Worm (Caenorhabditis elegans): ENCODE measurements around the gene ced-8.

ce11 chrX:8386068-8386851 lies 30.5 kb downstream of the ced-8 start:
- no peak for TF ChIP-seq ets-4 (GFP tag; optimal IDR thresholded peaks at IDR 0.05)
- TF ChIP-seq ceh-58 (GFP tag; IDR thresholded peaks at IDR 0.05): no peak
- peak; percentile 60 for TF ChIP-seq F23B12.7 (tag; optimal IDR thresholded peaks at IDR 0.05; ENCODE audit: insufficient read depth)
- TF ChIP-seq sptf-2 (GFP tag; optimal IDR thresholded peaks at IDR 0.05): no peak
- no peak for TF ChIP-seq unc-62 (GFP tag; optimal IDR thresholded peaks at IDR 0.05)
- TF ChIP-seq him-1 (tag; optimal IDR thresholded peaks at IDR 0.05): no peak
- TF ChIP-seq efl-1 (GFP tag; optimal IDR thresholded peaks at IDR 0.05): no peak
- TF ChIP-seq hrde-1 (tag; optimal IDR thresholded peaks at IDR 0.05; ENCODE audit: borderline replicate concordance): no peak
- peak; percentile 48; the same call in 1 of the 2 replicates for TF ChIP-seq madf-6 (GFP tag; IDR thresholded peaks at IDR 0.05)
- TF ChIP-seq madf-10 (tag; optimal IDR thresholded peaks at IDR 0.05): peak; percentile 17
- TF ChIP-seq B0019.2 (GFP tag; conservative IDR thresholded peaks at IDR 0.05): no peak
- no peak for TF ChIP-seq pha-4 (tag; optimal IDR thresholded peaks at IDR 0.05)

All from whole organism, young adult.